Fruit fly (Drosophila melanogaster): ENCODE measurements around the gene ntc.

The ntc gene

DNA sequence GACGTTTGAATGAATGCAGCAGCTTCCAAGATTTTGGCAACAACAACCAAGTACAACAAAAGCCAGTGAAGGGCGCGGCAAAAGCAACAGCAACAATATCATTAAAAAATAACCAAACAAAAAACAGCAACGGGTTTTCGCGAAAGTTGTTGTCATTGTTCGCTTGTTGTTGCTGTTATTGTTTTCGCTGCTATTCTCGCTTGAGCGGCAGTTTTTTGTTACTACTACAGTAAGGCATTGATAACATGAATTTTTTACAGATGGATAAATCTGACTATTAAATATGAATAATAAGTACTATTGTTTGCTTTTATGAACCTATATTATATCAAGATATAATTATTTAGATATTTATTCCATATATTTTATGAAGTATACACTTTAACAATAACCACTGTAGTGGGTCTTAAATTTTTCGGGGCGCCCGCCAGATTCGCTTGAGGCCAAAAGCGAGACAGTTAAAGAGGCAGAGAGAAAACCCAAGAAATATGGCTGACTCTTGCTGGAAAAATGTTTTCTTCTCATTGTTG is 34.8 kb downstream of the ntc start (continued):
- TF ChIP-seq ara (GFP tag; IDR thresholded peaks at IDR 0.05): peak; percentile 49; the same call in 1 of the 2 replicates
- peak; percentile 82 for TF ChIP-seq Dek (tag; optimal IDR thresholded peaks at IDR 0.05)
- peak; percentile 56; the same call in 1 of the 2 replicates for TF ChIP-seq CG11085 (GFP tag; IDR thresholded peaks at IDR 0.05)
- peak; percentile 94 for TF ChIP-seq Rfx (GFP tag; IDR thresholded peaks at IDR 0.05)
- TF ChIP-seq CG14014 (GFP tag; IDR thresholded peaks at IDR 0.05): peak; percentile 92
- TF ChIP-seq Xbp1 (GFP tag; optimal IDR thresholded peaks at IDR 0.05): peak; percentile 68
- TF ChIP-seq CG18262 (tag; optimal IDR thresholded peaks at IDR 0.05): peak; percentile 52
- peak; percentile 18 for TF ChIP-seq CG7987 (GFP tag; optimal IDR thresholded peaks at IDR 0.05)
- TF ChIP-seq CG10654 (GFP tag; optimal IDR thresholded peaks at IDR 0.05): peak; percentile 18
- no peak for TF ChIP-seq CG34224 (GFP tag; IDR thresholded peaks at IDR 0.05; ENCODE audit: partially characterized antibody)
- TF ChIP-seq C15 (GFP tag; IDR thresholded peaks at IDR 0.05): peak; percentile 75; the same call in 2 of the 3 replicates
- peak; percentile 75 for TF ChIP-seq seq (GFP tag; IDR thresholded peaks at IDR 0.05)
- peak; percentile 11 for TF ChIP-seq CG18764 (GFP tag; optimal IDR thresholded peaks at IDR 0.05)
- peak; percentile 84 for TF ChIP-seq stc (GFP tag; IDR thresholded peaks at IDR 0.05)
- TF ChIP-seq CG9609 (GFP tag; optimal IDR thresholded peaks at IDR 0.05): no peak
- peak; percentile 44 for TF ChIP-seq CG6765 (GFP tag; optimal IDR thresholded peaks at IDR 0.05)
- no peak for TF ChIP-seq CG1603 (tag; optimal IDR thresholded peaks at IDR 0.05)
- peak; percentile 81 for TF ChIP-seq dmrt99B (tag; optimal IDR thresholded peaks at IDR 0.05)
- peak; percentile 52 for TF ChIP-seq Nf-YC (tag; optimal IDR thresholded peaks at IDR 0.05)
- no peak for TF ChIP-seq Mad (GFP tag; optimal IDR thresholded peaks at IDR 0.05)
- TF ChIP-seq CG3995 (GFP tag; optimal IDR thresholded peaks at IDR 0.05): peak; percentile 16
- TF ChIP-seq CG5245 (GFP tag; optimal IDR thresholded peaks at IDR 0.05): peak; percentile 19
- TF ChIP-seq Ravus (GFP tag; IDR thresholded peaks at IDR 0.05): peak; percentile 64
- TF ChIP-seq CG10366 (GFP tag; IDR thresholded peaks at IDR 0.05): peak; percentile 64
- TF ChIP-seq ci (GFP tag; IDR thresholded peaks at IDR 0.05): peak; percentile 70; the same call in 2 of the 3 replicates
- no peak for TF ChIP-seq dan (GFP tag; IDR thresholded peaks at IDR 0.05)
- no peak for TF ChIP-seq prd (optimal IDR thresholded peaks at IDR 0.05)
- peak; percentile 83 for TF ChIP-seq prd (GFP tag; IDR thresholded peaks at IDR 0.05)
- TF ChIP-seq Rx (GFP tag; IDR thresholded peaks at IDR 0.05): 0 out of 2 replicates have a peak, but pooled peaks have one; percentile 25
- TF ChIP-seq CG4730 (GFP tag; IDR thresholded peaks at IDR 0.05): peak; percentile 68
- TF ChIP-seq shn (GFP tag; optimal IDR thresholded peaks at IDR 0.05): no peak
- TF ChIP-seq sd (tag; optimal IDR thresholded peaks at IDR 0.05): peak; percentile 72
- no peak for TF ChIP-seq fd64A (GFP tag; optimal IDR thresholded peaks at IDR 0.05)
- TF ChIP-seq Drgx (GFP tag; IDR thresholded peaks at IDR 0.05): peak; percentile 89
- 0 out of 3 replicates have a peak, but pooled peaks have one; percentile 17 for TF ChIP-seq jigr1 (GFP tag; IDR thresholded peaks at IDR 0.05)
- TF ChIP-seq hkb (optimal IDR thresholded peaks at IDR 0.05): no peak
- peak; percentile 92 for TF ChIP-seq hkb (GFP tag; IDR thresholded peaks at IDR 0.05)
- peak; percentile 27 for TF ChIP-seq CG12104 (GFP tag; optimal IDR thresholded peaks at IDR 0.05)
- peak; percentile 66 for TF ChIP-seq gsb (GFP tag; IDR thresholded peaks at IDR 0.05)
- TF ChIP-seq YL-1 (GFP tag; optimal IDR thresholded peaks at IDR 0.05): no peak
- peak; percentile 11 for TF ChIP-seq mam (GFP tag; optimal IDR thresholded peaks at IDR 0.05)
- TF ChIP-seq chn (GFP tag; optimal IDR thresholded peaks at IDR 0.05): no peak
- no peak for TF ChIP-seq CG17802 (tag; optimal IDR thresholded peaks at IDR 0.05)
- TF ChIP-seq PHDP (tag; optimal IDR thresholded peaks at IDR 0.05): peak; percentile 87
- TF ChIP-seq ATbp (GFP tag; optimal IDR thresholded peaks at IDR 0.05): peak; percentile 47
- peak; percentile 15 for TF ChIP-seq zfh2 (GFP tag; optimal IDR thresholded peaks at IDR 0.05)
- peak; percentile 87 for TF ChIP-seq lmd (GFP tag; IDR thresholded peaks at IDR 0.05)
- no peak for TF ChIP-seq CG4820 (GFP tag; optimal IDR thresholded peaks at IDR 0.05)
- TF ChIP-seq B-H2 (GFP tag; optimal IDR thresholded peaks at IDR 0.05): peak; percentile 66
- peak; percentile 84 for TF ChIP-seq CG7372 (GFP tag; IDR thresholded peaks at IDR 0.05)
- TF ChIP-seq Max (GFP tag; optimal IDR thresholded peaks at IDR 0.05): peak; percentile 36
- TF ChIP-seq unpg (GFP tag; optimal IDR thresholded peaks at IDR 0.05): peak; percentile 79
